Worm (Caenorhabditis elegans) whole organism, L3 larva: ENCODE measurements around the gene C50H2.13.

Source experiments
- ama-1 ChIP-seq: fragments of 150-350 bp; optimal IDR thresholded peaks from 2 replicates; lab custom pipeline; 2018
- ceh-9 ChIP-seq: sonication (generic microtip); optimal IDR thresholded peaks from 2 replicates; lab custom pipeline; 2018; ENCODE audit warnings: missing biosample characterization, missing genetic modification characterization
- egl-27 ChIP-seq: sonication (generic microtip); optimal IDR thresholded peaks from 4 replicates; lab custom pipeline; 2017; ENCODE audit warnings: missing biosample characterization, missing genetic modification reagents, missing genetic modification characterization
- eor-1 ChIP-seq, 2 experiments: fragments of 150-350 bp; optimal IDR thresholded peaks; 2 replicates each; lab custom pipeline; 2014 to 2018; ENCODE audit warnings: missing biosample characterization in 2 of 2, missing genetic modification characterization in 2 of 2
- fos-1 ChIP-seq: fragments of 150-350 bp; optimal IDR thresholded peaks from 2 replicates; lab custom pipeline; 2014; ENCODE audit warnings: missing biosample characterization, missing genetic modification characterization
- jun-1 ChIP-seq: fragments of 150-350 bp; optimal IDR thresholded peaks from 2 replicates; lab custom pipeline; 2014; ENCODE audit warnings: missing biosample characterization, missing genetic modification reagents, missing genetic modification characterization
- lin-15B ChIP-seq: fragments of 150-350 bp; optimal IDR thresholded peaks from 2 replicates; lab custom pipeline; 2014; ENCODE audit warnings: missing biosample characterization, missing genetic modification characterization
- lin-39 ChIP-seq: fragments of 150-350 bp; optimal IDR thresholded peaks from 2 replicates; lab custom pipeline; 2018; ENCODE audit warnings: missing biosample characterization, missing genetic modification reagents, missing genetic modification characterization
- nhr-11 ChIP-seq: fragments of 150-350 bp; optimal IDR thresholded peaks from 2 replicates; lab custom pipeline; 2014; ENCODE audit warnings: missing biosample characterization, missing genetic modification characterization
- nhr-12 ChIP-seq: fragments of 150-350 bp; optimal IDR thresholded peaks from 2 replicates; lab custom pipeline; 2014; ENCODE audit warnings: missing biosample characterization, missing genetic modification characterization
- nhr-76 ChIP-seq: fragments of 150-350 bp; sonication (generic microtip); optimal IDR thresholded peaks from 5 replicates; lab custom pipeline; 2014; ENCODE audit warnings: missing biosample characterization, missing genetic modification characterization
- pha-4 ChIP-seq: fragments of 150-350 bp; optimal IDR thresholded peaks from 2 replicates; lab custom pipeline; 2014; ENCODE audit warnings: missing biosample characterization, missing genetic modification reagents, missing genetic modification characterization
- snpc-4 ChIP-seq: fragments of 150-350 bp; optimal IDR thresholded peaks from 2 replicates; lab custom pipeline; 2014; ENCODE audit warnings: missing biosample characterization, missing genetic modification characterization
- ztf-11 ChIP-seq: fragments of 150-350 bp; optimal IDR thresholded peaks from 2 replicates; lab custom pipeline; 2014; ENCODE audit warnings: missing biosample characterization, missing genetic modification characterization

DNA sequence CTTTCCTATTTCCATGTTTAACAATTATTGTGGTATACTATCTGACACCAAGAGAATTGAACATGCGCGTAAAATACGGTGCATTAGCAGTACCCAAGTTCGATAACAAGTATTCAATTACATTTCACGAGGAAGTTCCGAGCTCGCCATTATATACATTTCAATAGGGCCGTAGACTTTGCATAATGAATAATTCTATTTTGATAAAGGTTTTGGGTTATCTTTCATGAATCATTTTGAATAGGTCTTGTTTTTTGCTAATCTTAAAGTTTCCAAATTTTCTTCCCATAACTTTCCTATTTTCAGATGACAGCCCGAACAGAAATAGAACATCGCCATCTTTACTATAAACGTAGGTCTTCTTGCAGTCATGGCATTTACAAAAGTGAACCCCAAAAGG is at the start of gene C50H2.13:
- TF ChIP-seq nhr-11 (tag; lab: Kevin White, UChicago) (no peak), jun-1 (tag; lab: Kevin White, UChicago) (no peak), nhr-12 (tag; lab: Kevin White, UChicago) (no peak), pha-4 (no peak), lin-39 (tag; lab: Kevin White, UChicago) (no peak), fos-1 (tag; lab: Kevin White, UChicago) (no peak), ztf-11 (no peak), snpc-4 (tag; lab: Kevin White, UChicago) (no peak), ama-1 (lab: Kevin White, UChicago) (no peak), egl-27 (no peak), lin-15B (tag; lab: Kevin White, UChicago) (no peak), eor-1 (tag; optimal IDR thresholded peaks at IDR 0.05; lab: Kevin White, UChicago) (no peak), nhr-76 (tag; lab: Kevin White, UChicago) (no peak), ceh-9 (tag; lab: Kevin White, UChicago) (no peak)
